Fruit fly (Drosophila melanogaster) whole organism, adult: ENCODE data around the gene Rnp4F.

Source experiments
- CG11617 ChIP-seq: fragments of 200-800 bp; sonication (Bioruptor generic); optimal IDR thresholded peaks from 2 replicates; lab custom pipeline; 2017; ENCODE audit warnings: mild to moderate bottlenecking, missing biosample characterization, missing genetic modification reagents, missing genetic modification characterization
- CG12768 ChIP-seq: fragments of 200-800 bp; sonication (Bioruptor generic); optimal IDR thresholded peaks from 2 replicates; lab custom pipeline; 2017; ENCODE audit warnings: missing biosample characterization, missing genetic modification characterization, mild to moderate bottlenecking, moderate library complexity, missing genetic modification reagents
- CG14711 ChIP-seq: fragments of 200-800 bp; sonication (Bioruptor generic); optimal IDR thresholded peaks from 2 replicates; lab custom pipeline; 2018; ENCODE audit warnings: missing biosample characterization, mild to moderate bottlenecking, missing genetic modification characterization, moderate library complexity
- CG1620 ChIP-seq: fragments of 200-800 bp; sonication (Bioruptor generic); optimal IDR thresholded peaks from 2 replicates; lab custom pipeline; 2016; ENCODE audit warnings: missing biosample characterization, missing genetic modification characterization
- CG33017 ChIP-seq: fragments of 200-800 bp; sonication (Bioruptor generic); optimal IDR thresholded peaks from 2 replicates; lab custom pipeline; 2018; ENCODE audit warnings: missing biosample characterization, mild to moderate bottlenecking, missing genetic modification characterization, moderate library complexity
- CG5204 ChIP-seq: fragments of 200-800 bp; sonication (Bioruptor generic); optimal IDR thresholded peaks from 2 replicates; lab custom pipeline; 2016; ENCODE audit warnings: missing biosample characterization, missing genetic modification characterization
- CG7045 ChIP-seq: fragments of 200-800 bp; sonication (Bioruptor generic); optimal IDR thresholded peaks from 2 replicates; lab custom pipeline; 2017; ENCODE audit warnings: missing biosample characterization, mild to moderate bottlenecking, missing genetic modification characterization
- CG7101 ChIP-seq: fragments of 200-800 bp; sonication (Bioruptor generic); optimal IDR thresholded peaks from 2 replicates; lab custom pipeline; 2018; ENCODE audit warnings: missing biosample characterization, mild to moderate bottlenecking, missing genetic modification characterization, moderate library complexity
- Clk ChIP-seq: fragments of 200-800 bp; sonication (Bioruptor generic); optimal IDR thresholded peaks from 2 replicates; lab custom pipeline; 2017; ENCODE audit warnings: missing biosample characterization, missing genetic modification characterization
- Crg-1 ChIP-seq: fragments of 200-800 bp; sonication (Bioruptor generic); optimal IDR thresholded peaks from 2 replicates; lab custom pipeline; 2016; ENCODE audit warnings: missing biosample characterization, missing genetic modification characterization
- Hr96 ChIP-seq: fragments of 200-800 bp; sonication (Bioruptor generic); optimal IDR thresholded peaks from 2 replicates; lab custom pipeline; 2016; ENCODE audit warnings: missing biosample characterization, missing genetic modification characterization
- Mnt ChIP-seq: fragments of 200-800 bp; sonication (Bioruptor generic); optimal IDR thresholded peaks from 2 replicates; lab custom pipeline; 2016; ENCODE audit warnings: missing biosample characterization, mild to moderate bottlenecking, missing genetic modification characterization
- bab1 ChIP-seq: fragments of 200-800 bp; sonication (Bioruptor generic); optimal IDR thresholded peaks from 3 replicates; lab custom pipeline; 2019; ENCODE audit warnings: missing biosample characterization, mild to moderate bottlenecking, missing genetic modification characterization, moderate library complexity
- cic ChIP-seq: fragments of 200-800 bp; sonication (Bioruptor generic); optimal IDR thresholded peaks from 2 replicates; lab custom pipeline; 2017; ENCODE audit warnings: missing biosample characterization, mild to moderate bottlenecking, missing genetic modification characterization, moderate library complexity
- cnc ChIP-seq, 2 experiments: fragments of >200 bp; optimal IDR thresholded peaks; 2 replicates each; lab custom pipeline; 2017
- kay ChIP-seq: fragments of 200-800 bp; sonication (Bioruptor generic); peaks from one replicate; lab custom pipeline; 2016; ENCODE audit warnings: missing biosample characterization, missing genetic modification characterization, borderline replicate concordance
- ovo ChIP-seq: fragments of 200-800 bp; sonication (Bioruptor generic); optimal IDR thresholded peaks from 2 replicates; lab custom pipeline; 2016; ENCODE audit warnings: missing biosample characterization, missing genetic modification characterization
- pad ChIP-seq: fragments of 200-800 bp; sonication (Bioruptor generic); optimal IDR thresholded peaks from 3 replicates; lab custom pipeline; 2017; ENCODE audit warnings: missing biosample characterization, missing genetic modification characterization, mild to moderate bottlenecking, moderate library complexity, missing genetic modification reagents
- tj ChIP-seq: fragments of 200-800 bp; sonication (Bioruptor generic); optimal IDR thresholded peaks from 3 replicates; lab custom pipeline; 2017; ENCODE audit warnings: missing biosample characterization, mild to moderate bottlenecking, missing genetic modification characterization, moderate library complexity
- toe ChIP-seq: fragments of 200-800 bp; sonication (Bioruptor generic); optimal IDR thresholded peaks from 2 replicates; lab custom pipeline; 2016; ENCODE audit warnings: missing biosample characterization, missing genetic modification characterization

Gene Rnp4F

DNA sequence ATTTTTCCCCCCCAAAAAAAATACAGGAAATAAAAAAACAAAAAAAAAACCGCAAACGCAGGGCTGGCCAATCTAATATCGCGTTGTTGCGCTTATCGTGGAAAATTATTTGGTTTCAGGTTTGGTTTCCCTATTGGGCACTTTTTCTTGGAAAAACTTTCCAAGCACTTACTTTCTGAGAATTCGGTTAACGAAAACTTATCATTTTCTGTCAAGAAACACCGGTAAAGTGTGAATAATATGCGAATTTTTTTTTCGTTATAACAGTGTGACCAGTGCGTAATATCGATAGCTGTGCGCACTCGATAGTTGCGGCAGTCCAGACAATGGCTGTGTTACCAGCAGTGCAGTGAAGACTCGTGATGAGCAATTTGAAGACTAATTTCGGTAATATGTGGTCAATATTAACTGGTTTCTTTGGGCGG is at the start of gene Rnp4F:
Gene Rnp4F (minus strand): TSS at position 238 of the 425 bp plus-strand sequence.
- TF ChIP-seq tj (GFP tag; lab: Kevin White, UChicago) = peak; percentile 73
- peak; percentile 34 for TF ChIP-seq Clk (GFP tag; lab: Kevin White, UChicago)
- peak; percentile 78 for TF ChIP-seq CG7101 (tag; lab: Kevin White, UChicago)
- TF ChIP-seq CG11617 = peak; percentile 87
- peak; percentile 75 for TF ChIP-seq Crg-1
- peak; percentile 91 for TF ChIP-seq Hr96
- TF ChIP-seq ovo = peak; percentile 77
- peak; percentile 81 for TF ChIP-seq toe (GFP tag; lab: Kevin White, UChicago)
- TF ChIP-seq pad = peak; percentile 77
- TF ChIP-seq kay (GFP tag; lab: Kevin White, UChicago) = no peak
- TF ChIP-seq Mnt (GFP tag; lab: Kevin White, UChicago) = peak; percentile 84
- peak; percentile 50 for TF ChIP-seq CG12768 (GFP tag; lab: Kevin White, UChicago)
- TF ChIP-seq CG33017 (tag; lab: Kevin White, UChicago) = peak; percentile 3
- TF ChIP-seq CG5204 = peak; percentile 64
- TF ChIP-seq cnc (optimal IDR thresholded peaks at IDR 0.05; lab: Kevin White, UChicago) = no peak
- TF ChIP-seq cic (GFP tag; lab: Kevin White, UChicago) = no peak
- peak; percentile 28 for TF ChIP-seq CG7045 (GFP tag; lab: Kevin White, UChicago)
- TF ChIP-seq CG1620 (GFP tag; lab: Kevin White, UChicago) = peak; percentile 85
- peak; percentile 58 for TF ChIP-seq CG14711
- peak; percentile 85 for TF ChIP-seq bab1 (GFP tag; lab: Kevin White, UChicago)

DNA sequence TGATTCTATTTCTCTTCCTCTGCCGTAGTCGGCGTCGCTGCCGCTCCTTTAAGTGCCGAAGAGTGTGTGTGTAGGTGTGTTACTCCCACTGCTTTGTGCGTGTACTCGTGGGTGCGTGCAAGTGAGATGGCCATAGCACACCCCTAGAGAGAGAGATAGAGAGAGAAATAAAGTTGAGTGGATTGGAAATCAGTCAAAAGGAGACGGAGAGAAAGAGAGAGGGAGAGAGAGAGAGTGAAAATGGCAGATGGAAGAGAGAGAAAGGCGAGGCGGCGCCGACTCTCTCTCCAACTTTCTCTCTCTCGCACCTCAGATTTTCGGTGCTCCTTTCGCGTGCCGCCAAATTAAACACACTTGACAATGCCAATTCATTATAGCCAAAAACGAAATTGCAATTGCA is 41.5 kb upstream of the Rnp4F start:
- TF ChIP-seq tj (GFP tag; lab: Kevin White, UChicago) (no peak), Clk (GFP tag; lab: Kevin White, UChicago) (no peak), cic (GFP tag; lab: Kevin White, UChicago) (no peak), CG7101 (tag; lab: Kevin White, UChicago) (no peak), CG5204 (no peak), CG14711 (no peak), pad (no peak), ovo (no peak), kay (GFP tag; lab: Kevin White, UChicago) (no peak), toe (GFP tag; lab: Kevin White, UChicago) (no peak), CG33017 (tag; lab: Kevin White, UChicago) (no peak), CG11617 (no peak), Crg-1 (no peak), CG7045 (GFP tag; lab: Kevin White, UChicago) (no peak), bab1 (GFP tag; lab: Kevin White, UChicago) (no peak), Mnt (GFP tag; lab: Kevin White, UChicago) (no peak), Hr96 (no peak), cnc (optimal IDR thresholded peaks at IDR 0.05; lab: Kevin White, UChicago) (no peak), CG1620 (GFP tag; lab: Kevin White, UChicago) (no peak), CG12768 (GFP tag; lab: Kevin White, UChicago) (no peak)

- TF ChIP-seq cic (GFP tag; lab: Kevin White, UChicago) (no peak), tj (GFP tag; lab: Kevin White, UChicago) (no peak)
Measured at dm6 chrX:5363116-5363515, 40.6 kb upstream of the Rnp4F start.

DNA sequence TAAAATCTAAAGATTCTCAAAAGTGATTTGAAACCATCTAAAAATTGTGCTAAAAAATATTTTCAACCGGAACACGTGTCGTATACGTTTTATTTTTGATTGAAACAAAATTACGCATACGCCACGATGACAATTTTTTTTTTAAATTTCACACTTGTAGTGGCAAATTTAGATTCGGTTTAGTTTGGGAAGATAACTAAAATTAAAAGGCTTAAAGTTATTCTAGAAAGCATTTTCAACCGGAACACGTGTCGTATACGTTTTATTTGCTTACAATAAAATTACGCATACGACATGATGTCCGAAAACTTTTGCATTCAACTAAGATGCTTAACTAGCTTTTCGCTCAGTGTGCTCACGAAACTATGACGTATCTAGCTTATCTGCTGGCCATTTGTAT is 36.3 kb upstream of the Rnp4F start:
- TF ChIP-seq CG11617 = no peak
- TF ChIP-seq CG1620 (GFP tag; lab: Kevin White, UChicago) = no peak

- TF ChIP-seq Crg-1 (no peak), CG12768 (GFP tag; lab: Kevin White, UChicago) (no peak), CG1620 (GFP tag; lab: Kevin White, UChicago) (no peak), kay (GFP tag; lab: Kevin White, UChicago) (no peak), Hr96 (no peak)
Measured at dm6 chrX:5357035-5357434, 34.5 kb upstream of the Rnp4F start.

- TF ChIP-seq kay (GFP tag; lab: Kevin White, UChicago) (no peak), cic (GFP tag; lab: Kevin White, UChicago) (no peak), CG14711 (no peak), Mnt (GFP tag; lab: Kevin White, UChicago) (no peak), pad (no peak), Hr96 (no peak), CG7045 (GFP tag; lab: Kevin White, UChicago) (no peak), Clk (GFP tag; lab: Kevin White, UChicago) (no peak), toe (GFP tag; lab: Kevin White, UChicago) (no peak), CG33017 (tag; lab: Kevin White, UChicago) (no peak), cnc (optimal IDR thresholded peaks at IDR 0.05; lab: Kevin White, UChicago) (no peak), CG1620 (GFP tag; lab: Kevin White, UChicago) (no peak), Crg-1 (no peak), bab1 (GFP tag; lab: Kevin White, UChicago) (no peak), CG11617 (no peak), CG5204 (no peak)
Measured at dm6 chrX:5349899-5350575, 27.5 kb upstream of the Rnp4F start.

- TF ChIP-seq Crg-1 = no peak
- no peak for TF ChIP-seq tj (GFP tag; lab: Kevin White, UChicago)
- no peak for TF ChIP-seq cnc (optimal IDR thresholded peaks at IDR 0.05; lab: Kevin White, UChicago)
Measured at dm6 chrX:5339970-5340369, 17.5 kb upstream of the Rnp4F start, which contains the start of gene SK. Gene SK, plus strand, starts transcription at chrX:5340236.
